Fruit fly (Drosophila melanogaster): ENCODE measurements around the gene CG7560.

CG7560 gene

dm6 chr3L:11414453-11414852 lies 10.5 kb upstream of the CG7560 start (continued):
- TF ChIP-seq prd (optimal IDR thresholded peaks at IDR 0.05), result no peak
- no peak; the same call in 2 of the 3 replicates for TF ChIP-seq prd (GFP tag; IDR thresholded peaks at IDR 0.05)
- TF ChIP-seq cg (GFP tag; optimal IDR thresholded peaks at IDR 0.05), result no peak
- TF ChIP-seq CG15269 (tag; optimal IDR thresholded peaks at IDR 0.05), result no peak
- no peak for TF ChIP-seq fru (optimal IDR thresholded peaks at IDR 0.05)
- no peak for TF ChIP-seq HLH4C (GFP tag; IDR thresholded peaks at IDR 0.05; ENCODE audit: partially characterized antibody)
- TF ChIP-seq CG5180 (GFP tag; optimal IDR thresholded peaks at IDR 0.05), result no peak
- TF ChIP-seq CoRest (tag; optimal IDR thresholded peaks at IDR 0.05), result no peak
- TF ChIP-seq Dip2 (GFP tag; IDR thresholded peaks at IDR 0.05), result no peak
- peak; percentile 99 for TF ChIP-seq stwl (tag; optimal IDR thresholded peaks at IDR 0.05)
- TF ChIP-seq psq (GFP tag; optimal IDR thresholded peaks at IDR 0.05), result no peak
- TF ChIP-seq CG1233 (GFP tag; optimal IDR thresholded peaks at IDR 0.05), result no peak
- no peak for TF ChIP-seq CG4820 (GFP tag; optimal IDR thresholded peaks at IDR 0.05)
- TF ChIP-seq pros (GFP tag; optimal IDR thresholded peaks at IDR 0.05), result no peak
- TF ChIP-seq CG2202 (tag; optimal IDR thresholded peaks at IDR 0.05), result no peak
- no peak for TF ChIP-seq CG8924 (tag; optimal IDR thresholded peaks at IDR 0.05)
- TF ChIP-seq kni (GFP tag; optimal IDR thresholded peaks at IDR 0.05), result no peak
- TF ChIP-seq CG33557 (GFP tag; optimal IDR thresholded peaks at IDR 0.05), result peak; percentile 33
- TF ChIP-seq chif (GFP tag; optimal IDR thresholded peaks at IDR 0.05), result peak in 1 of 2 experiments; percentile 44
- no peak for TF ChIP-seq ato (GFP tag; IDR thresholded peaks at IDR 0.05; ENCODE audit: partially characterized antibody)
- no peak for TF ChIP-seq NFAT (GFP tag; IDR thresholded peaks at IDR 0.05)
- no peak for TF ChIP-seq usp (GFP tag; optimal IDR thresholded peaks at IDR 0.05)
- no peak for TF ChIP-seq CG13894 (tag; optimal IDR thresholded peaks at IDR 0.05)
- TF ChIP-seq pfk (GFP tag; optimal IDR thresholded peaks at IDR 0.05), result no peak
- TF ChIP-seq CG11398 (GFP tag; optimal IDR thresholded peaks at IDR 0.05), result no peak
- peak; percentile 10 for TF ChIP-seq CG15696 (tag; optimal IDR thresholded peaks at IDR 0.05)
- TF ChIP-seq peb (GFP tag; IDR thresholded peaks at IDR 0.05), result no peak
- no peak for TF ChIP-seq Atf3 (GFP tag; optimal IDR thresholded peaks at IDR 0.05)
- TF ChIP-seq HLH54F (GFP tag; optimal IDR thresholded peaks at IDR 0.05), result no peak
- TF ChIP-seq Spps (tag; optimal IDR thresholded peaks at IDR 0.05), result no peak
- 0 out of 2 replicates have a peak, but pooled peaks have one; percentile 19 for TF ChIP-seq Rx (GFP tag; IDR thresholded peaks at IDR 0.05)
- no peak for TF ChIP-seq Taf1 (GFP tag; IDR thresholded peaks at IDR 0.05)
- TF ChIP-seq insv (GFP tag; optimal IDR thresholded peaks at IDR 0.05), result no peak
- no peak for TF ChIP-seq CG16813 (GFP tag; IDR thresholded peaks at IDR 0.05; ENCODE audit: partially characterized antibody)
- no peak for TF ChIP-seq pita (GFP tag; optimal IDR thresholded peaks at IDR 0.05)
- TF ChIP-seq Bgb (GFP tag; IDR thresholded peaks at IDR 0.05; ENCODE audit: partially characterized antibody), result no peak
- TF ChIP-seq bsh (GFP tag; optimal IDR thresholded peaks at IDR 0.05), result no peak
- TF ChIP-seq Vsx1 (GFP tag; optimal IDR thresholded peaks at IDR 0.05), result no peak
- TF ChIP-seq MBD-R2 (GFP tag; IDR thresholded peaks at IDR 0.05), result no peak
- no peak for TF ChIP-seq inv (GFP tag; IDR thresholded peaks at IDR 0.05; ENCODE audit: partially characterized antibody)
- TF ChIP-seq sens-2 (GFP tag; IDR thresholded peaks at IDR 0.05), result no peak
- TF ChIP-seq Hr3 (GFP tag; optimal IDR thresholded peaks at IDR 0.05), result no peak
- no peak for TF ChIP-seq sim (GFP tag; IDR thresholded peaks at IDR 0.05)
- TF ChIP-seq CG18599 (GFP tag; optimal IDR thresholded peaks at IDR 0.05), result no peak
- no peak for TF ChIP-seq da (GFP tag; optimal IDR thresholded peaks at IDR 0.05)
- TF ChIP-seq sr (GFP tag; IDR thresholded peaks at IDR 0.05), result no peak; the same call in 2 of the 3 replicates
- TF ChIP-seq Ets65A (GFP tag), result no peak
- peak; percentile 37 for TF ChIP-seq CG7839 (tag; optimal IDR thresholded peaks at IDR 0.05)
- no peak for TF ChIP-seq cato (GFP tag; optimal IDR thresholded peaks at IDR 0.05; ENCODE audit: borderline replicate concordance)
- no peak for TF ChIP-seq CG34376 (GFP tag; optimal IDR thresholded peaks at IDR 0.05)
- no peak for TF ChIP-seq CG10267 (tag; optimal IDR thresholded peaks at IDR 0.05)
